Fruit fly (Drosophila melanogaster) whole organism: ENCODE measurements around the gene CG2519.

Source experiments
- EcR ChIP-seq, 2 experiments: fragments of >200 bp; optimal IDR thresholded peaks; 2 replicates each; lab custom pipeline; 2017; ENCODE audit warnings: missing biosample characterization in 2 of 2, missing genetic modification characterization in 2 of 2, missing genetic modification reagents in 2 of 2
- pan ChIP-seq: fragments of >200 bp; optimal IDR thresholded peaks from 2 replicates; lab custom pipeline; 2017
- psq ChIP-seq: fragments of >200 bp; optimal IDR thresholded peaks from 2 replicates; lab custom pipeline; 2017

- TF ChIP-seq psq (lab: Kevin White, UChicago) (no peak), pan (lab: Kevin White, UChicago) (no peak), EcR (GFP tag; optimal IDR thresholded peaks at IDR 0.05; lab: Kevin White, UChicago) (no peak)
Measured at dm6 chr3R:5554852-5555251, 7.3 kb upstream of the CG2519 start, which contains the start of gene Snm1.
